Worm (Caenorhabditis elegans) whole organism, L4 larva: ENCODE data around the gene F55B12.2.

Experiments used
- D1046.2 ChIP-seq: fragments of 200-800 bp; sonication (Bioruptor generic); IDR thresholded peaks from 2 replicates; pipeline ENCODE4 v1.3.6; 2022; ENCODE audit warnings: missing genetic modification characterization, missing compliant biosample characterization
- F10B5.3 ChIP-seq: sonication (generic microtip); optimal IDR thresholded peaks from 2 replicates; lab custom pipeline; 2016; ENCODE audit warnings: mild to moderate bottlenecking, missing genetic modification characterization, missing compliant biosample characterization
- F26F4.8 ChIP-seq: fragments of 200-800 bp; sonication (Bioruptor generic); conservative IDR thresholded peaks from 2 replicates; pipeline ENCODE4 v1.3.6; 2022; ENCODE audit warnings: missing genetic modification characterization, missing compliant biosample characterization
- R02D3.7 ChIP-seq: fragments of 150-350 bp; sonication (generic microtip); optimal IDR thresholded peaks from 3 replicates; lab custom pipeline; 2014; ENCODE audit warnings: missing biosample characterization, missing genetic modification characterization
- T20F7.1 ChIP-seq: fragments of 200-800 bp; sonication (Bioruptor generic); optimal IDR thresholded peaks from 2 replicates; lab custom pipeline; 2018; ENCODE audit warnings: mild to moderate bottlenecking, missing genetic modification characterization, missing compliant biosample characterization
- Y75B8A.6 ChIP-seq: fragments of 200-800 bp; sonication (Bioruptor generic); IDR thresholded peaks from 2 replicates; pipeline ENCODE4 v1.3.6; 2022; ENCODE audit warnings: missing genetic modification reagents, missing genetic modification characterization, missing compliant biosample characterization
- ZK337.2 ChIP-seq: fragments of 200-800 bp; sonication (Bioruptor generic); IDR thresholded peaks from 2 replicates; pipeline ENCODE4 v1.3.6; 2022; ENCODE audit warnings: missing genetic modification reagents, missing genetic modification characterization, missing compliant biosample characterization
- ZK546.5 ChIP-seq, 2 experiments: sonication (generic microtip); optimal IDR thresholded peaks; 2 replicates each; lab custom pipeline; 2017; ENCODE audit warnings: missing biosample characterization in 2 of 2, missing genetic modification characterization in 2 of 2
- aha-1 ChIP-seq: fragments of 150-350 bp; peaks from one replicate; lab custom pipeline; 2014; ENCODE audit warnings: missing biosample characterization, missing genetic modification characterization
- ama-1 ChIP-seq: fragments of 150-350 bp; optimal IDR thresholded peaks from 2 replicates; lab custom pipeline; 2014; ENCODE audit warnings: inconsistent platforms, mixed read lengths
- ceh-82 ChIP-seq: sonication (generic microtip); optimal IDR thresholded peaks from 2 replicates; lab custom pipeline; 2017; ENCODE audit warnings: missing biosample characterization, missing genetic modification characterization
- daf-8 ChIP-seq: fragments of 200-800 bp; sonication (Bioruptor generic); IDR thresholded peaks from 2 replicates; pipeline ENCODE4 v1.3.6; 2022; ENCODE audit warnings: missing genetic modification characterization, missing compliant biosample characterization
- dmd-8 ChIP-seq: fragments of 200-800 bp; sonication (Bioruptor generic); IDR thresholded peaks from 2 replicates; pipeline ENCODE4 v1.3.6; 2022; ENCODE audit warnings: missing genetic modification characterization, missing compliant biosample characterization
- dmd-9 ChIP-seq: fragments of 200-800 bp; sonication (Bioruptor generic); IDR thresholded peaks from 2 replicates; pipeline ENCODE4 v1.3.6; 2022; ENCODE audit warnings: missing genetic modification reagents, missing genetic modification characterization, missing compliant biosample characterization
- egl-43 ChIP-seq: fragments of 200-800 bp; sonication (Bioruptor generic); IDR thresholded peaks from 2 replicates; pipeline ENCODE4 v1.3.6; 2022; ENCODE audit warnings: missing genetic modification reagents, missing genetic modification characterization, missing compliant biosample characterization
- hlh-11 ChIP-seq: fragments of 200-800 bp; sonication (Bioruptor generic); optimal IDR thresholded peaks from 2 replicates; lab custom pipeline; 2018; ENCODE audit warnings: mild to moderate bottlenecking, missing genetic modification characterization, missing compliant biosample characterization
- hlh-30 ChIP-seq: sonication (generic microtip); optimal IDR thresholded peaks from 2 replicates; lab custom pipeline; 2017; ENCODE audit warnings: antibody characterized with exemption, mild to moderate bottlenecking, missing genetic modification characterization, missing compliant biosample characterization; ENCODE audit not compliant: insufficient read depth
- lim-7 ChIP-seq: fragments of 200-800 bp; sonication (Bioruptor generic); IDR thresholded peaks from 2 replicates; pipeline ENCODE4 v1.3.6; 2022; ENCODE audit warnings: missing genetic modification characterization, missing compliant biosample characterization
- lin-1 ChIP-seq: fragments of 200-800 bp; sonication (Bioruptor generic); IDR thresholded peaks from 2 replicates; pipeline ENCODE4 v1.3.6; 2022; ENCODE audit warnings: missing genetic modification reagents, missing genetic modification characterization, missing compliant biosample characterization
- lin-15B ChIP-seq: fragments of 150-350 bp; sonication (generic microtip); optimal IDR thresholded peaks from 3 replicates; lab custom pipeline; 2014; ENCODE audit warnings: missing biosample characterization, missing genetic modification characterization
- madf-5 ChIP-seq, 2 experiments: fragments of 200-800 bp; sonication (Bioruptor generic); IDR thresholded peaks; 2 replicates each; pipeline ENCODE4 v1.3.6; 2022; ENCODE audit warnings: missing compliant biosample characterization in 2 of 2, missing genetic modification characterization in 2 of 2
- madf-9 ChIP-seq: fragments of 200-800 bp; sonication (Bioruptor generic); conservative IDR thresholded peaks from 2 replicates; pipeline ENCODE4 v1.3.6; 2022; ENCODE audit warnings: missing genetic modification reagents, missing genetic modification characterization, missing compliant biosample characterization
- mdl-1 ChIP-seq, 2 experiments: fragments of 150-350 bp in 1 of 2; sonication (generic microtip) in 1 of 2; optimal IDR thresholded peaks; 2 replicates each; lab custom pipeline; 2014 to 2017; ENCODE audit warnings: missing biosample characterization in 2 of 2, missing genetic modification characterization in 2 of 2
- mep-1 ChIP-seq: fragments of 150-350 bp; sonication (generic microtip); optimal IDR thresholded peaks from 3 replicates; lab custom pipeline; 2014; ENCODE audit warnings: missing biosample characterization, missing genetic modification characterization
- nhr-102 ChIP-seq: sonication (generic microtip); optimal IDR thresholded peaks from 2 replicates; lab custom pipeline; 2016; ENCODE audit warnings: mild to moderate bottlenecking, missing genetic modification characterization, moderate library complexity, missing compliant biosample characterization
- nhr-237 ChIP-seq: sonication (generic microtip); optimal IDR thresholded peaks from 2 replicates; lab custom pipeline; 2017; ENCODE audit warnings: missing biosample characterization, missing genetic modification characterization
- nhr-28 ChIP-seq: fragments of 150-350 bp; optimal IDR thresholded peaks from 2 replicates; lab custom pipeline; 2014; ENCODE audit warnings: missing biosample characterization, missing genetic modification characterization
- pha-4 ChIP-seq, 2 experiments: fragments of 150-350 bp in 1 of 2; fragments of 200-800 bp in 1 of 2; sonication (Bioruptor generic) in 1 of 2; IDR thresholded peaks in 1 of 2; optimal IDR thresholded peaks in 1 of 2; 2 replicates each; pipeline versions ENCODE4 v1.3.6 to Lab custom; 2014 to 2022; ENCODE audit warnings: missing genetic modification characterization in 2 of 2, missing genetic modification reagents in 2 of 2, missing biosample characterization in 1 of 2, missing compliant biosample characterization in 1 of 2
- pqm-1 ChIP-seq: sonication (generic microtip); optimal IDR thresholded peaks from 2 replicates; lab custom pipeline; 2017; ENCODE audit warnings: missing biosample characterization, missing genetic modification characterization
- rbr-2 ChIP-seq: sonication (generic microtip); optimal IDR thresholded peaks from 2 replicates; lab custom pipeline; 2016; ENCODE audit warnings: missing genotype, missing genetic modification characterization, missing compliant biosample characterization
- skn-1 ChIP-seq: fragments of 150-350 bp; optimal IDR thresholded peaks from 2 replicates; lab custom pipeline; 2014; ENCODE audit warnings: missing biosample characterization, missing genetic modification characterization
- tag-97 ChIP-seq: fragments of 200-800 bp; sonication (Bioruptor generic); IDR thresholded peaks from 2 replicates; pipeline ENCODE4 v1.3.6; 2022; ENCODE audit warnings: missing genetic modification characterization, missing compliant biosample characterization
- unc-62 ChIP-seq, 3 experiments: fragments of 150-350 bp in 1 of 3; sonication (generic microtip); optimal IDR thresholded peaks in 2 of 3; peaks in 1 of 3; 1 replicate in 1 of 3; 2 replicates in 2 of 3; lab custom pipeline; 2014 to 2017; ENCODE audit warnings: missing biosample characterization in 3 of 3, missing genetic modification characterization in 3 of 3, missing genetic modification reagents in 3 of 3, missing genotype in 1 of 3
- vab-7 ChIP-seq: fragments of 200-800 bp; sonication (Bioruptor generic); IDR thresholded peaks from 2 replicates; pipeline ENCODE4 v1.3.6; 2022; ENCODE audit warnings: missing genetic modification reagents, missing genetic modification characterization, missing compliant biosample characterization
- zag-1 ChIP-seq: fragments of 150-350 bp; optimal IDR thresholded peaks from 2 replicates; lab custom pipeline; 2014; ENCODE audit warnings: missing biosample characterization, missing genetic modification characterization
- zfp-3 ChIP-seq: fragments of 200-800 bp; sonication (Bioruptor generic); conservative IDR thresholded peaks from 2 replicates; pipeline ENCODE4 v1.3.6; 2022; ENCODE audit warnings: missing genetic modification reagents, missing genetic modification characterization, missing compliant biosample characterization
- zip-11 ChIP-seq: fragments of 200-800 bp; sonication (Bioruptor generic); IDR thresholded peaks from 2 replicates; pipeline ENCODE4 v1.3.6; 2022; ENCODE audit warnings: missing genetic modification characterization, missing compliant biosample characterization

The F55B12.2 gene

DNA sequence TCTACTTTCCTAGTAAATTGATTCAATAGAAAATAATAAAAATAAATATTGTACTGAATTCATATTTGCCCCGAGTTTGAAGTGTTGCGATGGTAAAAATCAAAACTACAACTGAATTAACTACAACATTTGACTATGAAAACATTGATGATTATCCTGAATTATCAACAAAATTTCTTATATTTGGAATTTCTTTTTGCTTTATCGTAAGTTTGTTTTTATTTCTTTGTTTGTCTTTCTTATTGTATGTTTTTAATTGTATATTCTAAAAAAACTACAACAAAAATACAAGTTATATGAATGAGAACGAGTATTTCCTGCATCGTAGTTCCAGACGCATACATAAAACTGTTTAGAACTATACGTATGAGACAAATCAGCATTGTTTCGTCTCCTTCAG, 20.4 kb upstream of the F55B12.2 start, which contains the start of gene srx-128:
Gene srx-128, plus strand, starts transcription at position 301 of the 400 bp plus-strand sequence.
- TF ChIP-seq egl-43 (GFP tag; lab: Robert Waterston, UW) (no peak), ZK546.5 (tag; optimal IDR thresholded peaks at IDR 0.05; lab: Kevin White, UChicago) (no peak), nhr-237 (tag; lab: Kevin White, UChicago) (no peak), ama-1 (lab: Kevin White, UChicago) (no peak), pha-4 (GFP tag; IDR thresholded peaks at IDR 0.05; lab: Robert Waterston, UW) (no peak), pha-4 (tag; optimal IDR thresholded peaks at IDR 0.05; lab: Kevin White, UChicago) (no peak), mdl-1 (tag; optimal IDR thresholded peaks at IDR 0.05; lab: Kevin White, UChicago) (no peak), zip-11 (GFP tag; lab: Robert Waterston, UW) (no peak), lim-7 (no peak), skn-1 (tag; lab: Kevin White, UChicago) (no peak), hlh-30 (no peak), ZK337.2 (GFP tag; lab: Robert Waterston, UW) (no peak), Y75B8A.6 (GFP tag; lab: Robert Waterston, UW) (no peak), D1046.2 (GFP tag; lab: Robert Waterston, UW) (no peak), madf-5 (GFP tag; IDR thresholded peaks at IDR 0.05; lab: Robert Waterston, UW) (no peak), F10B5.3 (tag; lab: Kevin White, UChicago) (no peak), vab-7 (GFP tag; lab: Robert Waterston, UW) (no peak), madf-9 (GFP tag; lab: Robert Waterston, UW) (no peak), R02D3.7 (tag; lab: Kevin White, UChicago) (no peak)

DNA sequence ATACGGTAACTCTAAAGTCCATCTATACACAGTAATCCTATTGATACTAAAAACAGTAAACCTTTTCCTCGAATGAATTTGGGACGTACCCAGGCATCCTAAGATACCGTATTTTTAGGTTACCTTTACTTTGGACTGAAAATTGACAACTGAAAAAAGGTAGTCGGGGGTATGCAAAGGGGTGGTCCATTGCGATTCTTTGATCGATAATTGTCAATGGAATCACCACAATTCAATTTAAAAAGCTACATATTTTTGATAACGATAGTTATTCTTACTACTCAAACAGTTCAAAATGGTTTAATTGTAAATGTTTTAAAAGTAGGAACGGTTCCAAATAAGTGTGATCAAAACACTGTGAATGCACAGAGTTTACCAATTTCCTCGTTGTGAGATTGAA, 17.2 kb upstream of the F55B12.2 start, which contains the start of gene srx-129:
Gene srx-129, plus strand, starts transcription at position 301 of the 400 bp plus-strand sequence.
- TF ChIP-seq pha-4 (GFP tag; IDR thresholded peaks at IDR 0.05; lab: Robert Waterston, UW), result no peak
- TF ChIP-seq pha-4 (tag; optimal IDR thresholded peaks at IDR 0.05; lab: Kevin White, UChicago), result no peak

DNA sequence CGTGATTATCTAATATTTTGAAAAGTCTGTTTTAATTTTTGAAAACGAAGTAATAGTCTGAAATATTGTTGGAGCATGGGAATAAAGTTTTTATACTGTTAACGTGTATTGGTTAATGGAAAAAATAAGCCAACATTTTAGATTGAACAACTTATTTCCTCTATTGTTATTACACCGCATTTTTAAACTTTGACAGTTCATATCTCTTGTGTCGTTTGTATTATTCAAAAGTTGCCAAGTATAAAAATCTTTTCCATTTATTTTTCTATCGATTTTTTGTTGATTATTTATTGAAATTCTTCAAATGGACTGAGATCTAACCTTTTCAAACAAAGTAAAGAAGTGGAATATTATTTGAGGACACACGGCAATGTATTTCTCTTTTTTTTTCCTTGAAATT, 14.0 kb upstream of the F55B12.2 start, which contains the start of gene str-165:
Gene str-165, plus strand, starts transcription at position 301 of the 400 bp plus-strand sequence.
- TF ChIP-seq unc-62 (GFP tag; optimal IDR thresholded peaks at IDR 0.05 in 1 of 2; lab: Kevin White, UChicago), result peak in 1 of 2 experiments; percentile 61
- no peak for TF ChIP-seq unc-62 (tag; optimal IDR thresholded peaks at IDR 0.05; lab: Kevin White, UChicago)
- no peak for TF ChIP-seq nhr-102 (tag; lab: Kevin White, UChicago)
- no peak for TF ChIP-seq lin-1 (GFP tag; lab: Robert Waterston, UW)
- TF ChIP-seq T20F7.1, result no peak
- no peak for TF ChIP-seq zag-1 (tag; lab: Kevin White, UChicago)
- no peak for TF ChIP-seq ceh-82 (tag; lab: Kevin White, UChicago)

DNA sequence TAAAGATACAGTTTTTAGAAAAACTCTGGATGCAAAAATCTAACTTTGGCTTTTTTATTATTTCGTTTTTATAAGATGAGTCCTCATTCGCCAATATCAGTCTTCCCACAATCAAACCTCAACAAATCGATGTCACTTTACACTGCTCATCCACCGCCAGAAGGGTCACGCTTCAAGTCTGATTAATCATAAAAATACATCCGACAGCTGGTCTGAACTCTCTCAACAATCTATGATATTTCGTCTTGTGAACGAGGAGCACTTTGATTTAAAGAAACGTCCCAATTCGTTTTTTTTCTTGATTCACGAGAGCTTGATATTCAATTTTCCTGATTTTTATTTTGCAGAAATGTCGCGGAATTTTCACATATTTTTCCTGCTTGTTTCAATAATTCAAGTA, 11.1 kb upstream of the F55B12.2 start, which contains the start of gene nrf-5:
Gene nrf-5, plus strand, starts transcription at position 348 of the 400 bp plus-strand sequence.
- TF ChIP-seq F26F4.8, result no peak
- TF ChIP-seq rbr-2 (tag; lab: Kevin White, UChicago), result no peak
- no peak for TF ChIP-seq daf-8 (GFP tag; lab: Robert Waterston, UW)
- TF ChIP-seq unc-62 (GFP tag; optimal IDR thresholded peaks at IDR 0.05 in 1 of 2; lab: Kevin White, UChicago), result peak in 1 of 2 experiments; percentile 75
- TF ChIP-seq unc-62 (tag; optimal IDR thresholded peaks at IDR 0.05; lab: Kevin White, UChicago), result no peak
- TF ChIP-seq nhr-28, result no peak
- TF ChIP-seq tag-97 (GFP tag; lab: Robert Waterston, UW), result no peak
- TF ChIP-seq hlh-11, result no peak
- TF ChIP-seq dmd-9 (GFP tag; lab: Robert Waterston, UW), result no peak
- TF ChIP-seq pqm-1 (tag; lab: Kevin White, UChicago), result no peak
- TF ChIP-seq mep-1 (tag; lab: Kevin White, UChicago), result no peak
- TF ChIP-seq lin-15B (tag; lab: Kevin White, UChicago), result no peak
- TF ChIP-seq dmd-8 (GFP tag; lab: Robert Waterston, UW), result no peak
- no peak for TF ChIP-seq zfp-3 (GFP tag; lab: Robert Waterston, UW)
- peak; percentile 2 for TF ChIP-seq aha-1
